Fruit fly (Drosophila melanogaster): ENCODE data around the gene CG5854.

DNA sequence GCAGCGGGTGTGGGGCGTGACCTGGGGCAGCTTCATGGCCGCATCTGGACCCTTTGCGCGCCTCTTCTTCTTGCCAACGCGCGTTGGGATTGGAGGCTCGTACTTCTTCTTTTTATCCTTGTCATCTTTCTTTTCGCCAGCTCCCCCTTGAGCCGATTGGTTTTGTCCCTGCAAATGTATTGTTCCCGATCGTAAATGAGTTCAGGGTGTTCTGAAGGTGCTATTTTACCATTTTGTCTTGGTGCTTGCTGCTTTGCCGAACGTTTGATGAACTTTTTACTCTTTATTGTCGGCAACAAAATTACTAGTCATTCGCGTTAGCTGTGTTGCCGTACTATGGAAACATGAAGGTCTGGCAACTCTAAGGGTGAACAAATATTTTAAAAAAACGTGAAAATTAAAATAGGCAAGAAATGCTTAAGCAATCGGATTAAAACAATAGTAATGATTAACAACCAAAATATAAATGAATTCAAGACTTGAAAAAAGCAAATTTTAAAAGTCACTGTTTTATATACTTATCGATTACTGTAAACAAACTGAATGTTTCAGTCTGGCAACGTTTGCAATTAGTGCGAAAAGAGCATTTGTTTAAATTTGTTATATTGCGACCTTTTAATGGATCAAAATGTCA lies 2.5 kb upstream of the CG5854 start, which contains the start of the genes Rpt2 and CG13599:
- TF ChIP-seq Dll (GFP tag; IDR thresholded peaks at IDR 0.05; ENCODE audit: partially characterized antibody), result no peak; the same call in 2 of the 4 replicates
- TF ChIP-seq phol (tag; optimal IDR thresholded peaks at IDR 0.05), result peak; percentile 58
- no peak for TF ChIP-seq bcd (GFP tag; optimal IDR thresholded peaks at IDR 0.05)
- TF ChIP-seq maf-S (GFP tag; optimal IDR thresholded peaks at IDR 0.05), result no peak
